Fruit fly (Drosophila melanogaster): ENCODE measurements around the gene Ddrgk1.

dm6 chr3R:21186606-21187393 lies 28.1 kb upstream of the Ddrgk1 start:
- TF ChIP-seq CG15710 (tag; optimal IDR thresholded peaks at IDR 0.05): peak; percentile 32
- peak; percentile 67 for TF ChIP-seq CG12605 (GFP tag; IDR thresholded peaks at IDR 0.05)
- TF ChIP-seq CG17806 (tag; optimal IDR thresholded peaks at IDR 0.05): peak; percentile 8
- no peak for TF ChIP-seq gl (tag; optimal IDR thresholded peaks at IDR 0.05)
- peak; percentile 52 for TF ChIP-seq CG14655 (GFP tag; optimal IDR thresholded peaks at IDR 0.05)
- TF ChIP-seq CG8159 (tag; optimal IDR thresholded peaks at IDR 0.05): peak; percentile 48
- no peak for TF ChIP-seq D1 (tag; optimal IDR thresholded peaks at IDR 0.05)
- no peak for TF ChIP-seq fd96Ca (GFP tag; IDR thresholded peaks at IDR 0.05)
